Worm (Caenorhabditis elegans): ENCODE measurements around the gene F02D10.2.
A peak's percentile ranks its signal among the peaks of the same experiment; 100 is the strongest.

Gene F02D10.2

DNA sequence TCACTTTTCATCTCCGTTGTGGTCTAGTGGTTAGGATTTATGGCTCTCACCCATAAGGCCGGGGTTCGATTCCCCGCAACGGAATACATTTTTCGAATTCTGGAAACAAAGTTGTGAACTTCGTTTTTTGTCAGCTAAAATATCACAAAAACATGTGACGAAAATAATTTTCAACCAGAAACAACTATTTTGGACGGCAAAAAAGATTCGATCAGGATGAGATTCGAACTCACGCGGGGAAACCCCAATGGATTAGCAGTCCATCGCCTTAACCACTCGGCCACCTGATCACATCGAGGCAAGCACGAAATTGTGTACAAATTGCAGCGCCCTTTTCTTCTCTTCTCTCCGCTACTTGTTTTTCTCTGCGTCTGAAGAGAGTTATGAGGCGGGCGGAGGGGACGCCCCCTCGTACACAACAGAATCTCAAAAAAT lies 15.0 kb downstream of the F02D10.2 start (continued):
- TF ChIP-seq ztf-7 (tag; optimal IDR thresholded peaks at IDR 0.05) = peak; percentile 43
- peak; percentile 73 to 81 for TF ChIP-seq daf-16 (GFP tag; optimal IDR thresholded peaks at IDR 0.05)
- peak; percentile 69 for TF ChIP-seq daf-16 (tag; optimal IDR thresholded peaks at IDR 0.05)
- peak; percentile 54 for TF ChIP-seq F10B5.3 (tag; optimal IDR thresholded peaks at IDR 0.05)
- TF ChIP-seq nhr-28 (tag; optimal IDR thresholded peaks at IDR 0.05) = peak; percentile 17
- 0 out of 2 replicates have a peak, but pooled peaks have one; percentile 38 for TF ChIP-seq zip-11 (GFP tag; IDR thresholded peaks at IDR 0.05)
- TF ChIP-seq ZK337.2 (GFP tag; IDR thresholded peaks at IDR 0.05) = peak; percentile 77; the same call in 1 of the 2 replicates
- TF ChIP-seq tra-1 (GFP tag; IDR thresholded peaks at IDR 0.05) = peak; percentile 90
- TF ChIP-seq mep-1 (tag; optimal IDR thresholded peaks at IDR 0.05) = peak; percentile 84
- TF ChIP-seq lin-38 (GFP tag; IDR thresholded peaks at IDR 0.05) = peak; percentile 76
- TF ChIP-seq spr-1 (tag; optimal IDR thresholded peaks at IDR 0.05) = peak; percentile 73
- peak; percentile 78 for TF ChIP-seq lir-3 (tag; optimal IDR thresholded peaks at IDR 0.05)
- TF ChIP-seq dve-1 (tag; optimal IDR thresholded peaks at IDR 0.05; ENCODE audit: insufficient read depth) = peak; percentile 68
- TF ChIP-seq madf-5 (GFP tag; IDR thresholded peaks at IDR 0.05) = peak in 1 of 2 experiments; percentile 88; a peak in 2 of 4 replicates
- TF ChIP-seq nhr-111 (GFP tag; optimal IDR thresholded peaks at IDR 0.05) = peak; percentile 57
- peak; percentile 82 for TF ChIP-seq spr-3 (GFP tag; optimal IDR thresholded peaks at IDR 0.05)
- peak; percentile 93 for TF ChIP-seq daf-19 (GFP tag; conservative IDR thresholded peaks at IDR 0.05)
- peak; percentile 74; the same call in 1 of the 2 replicates for TF ChIP-seq nhr-41 (GFP tag; IDR thresholded peaks at IDR 0.05)
- peak; percentile 79 for TF ChIP-seq rbr-2 (tag; optimal IDR thresholded peaks at IDR 0.05)
- peak; percentile 82 for TF ChIP-seq nhr-102 (tag; optimal IDR thresholded peaks at IDR 0.05)
- TF ChIP-seq vab-7 (GFP tag; IDR thresholded peaks at IDR 0.05) = peak; percentile 77; the same call in 1 of the 2 replicates
- peak; percentile 51 for TF ChIP-seq zfp-2 (tag; optimal IDR thresholded peaks at IDR 0.05)
- TF ChIP-seq unc-130 (GFP tag; optimal IDR thresholded peaks at IDR 0.05) = peak; percentile 54

DNA sequence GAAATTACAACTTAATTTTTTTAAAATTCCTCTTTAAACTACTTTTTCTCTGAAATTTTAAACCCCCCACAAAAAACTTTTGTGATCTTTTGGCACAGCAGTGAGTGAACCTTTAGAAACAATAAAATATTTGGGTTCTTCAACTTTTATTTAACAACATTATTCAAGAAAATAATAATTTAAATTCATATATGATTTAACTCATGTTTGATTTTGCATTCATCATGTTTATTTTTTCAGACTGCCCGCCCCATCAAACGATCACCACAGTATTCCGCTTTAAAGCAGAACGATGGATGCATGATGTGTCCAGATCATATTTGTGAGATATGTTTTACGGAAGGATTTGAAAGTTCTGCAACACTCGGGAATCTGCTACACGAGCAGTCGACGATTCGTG lies 17.3 kb downstream of the F02D10.2 start, which contains the start of gene set-8:
Gene set-8 (plus strand): TSS at position 301 of the 400 bp plus-strand sequence.
- TF ChIP-seq hmg-1.1 (GFP tag; IDR thresholded peaks at IDR 0.05) (no peak), lin-38 (GFP tag; IDR thresholded peaks at IDR 0.05) (no peak), unc-62 (GFP tag; optimal IDR thresholded peaks at IDR 0.05 in 1 of 2) (no peak), unc-62 (tag; optimal IDR thresholded peaks at IDR 0.05) (no peak), mep-1 (tag; optimal IDR thresholded peaks at IDR 0.05) (no peak), nhr-6 (tag; optimal IDR thresholded peaks at IDR 0.05) (no peak), mdl-1 (tag; optimal IDR thresholded peaks at IDR 0.05) (no peak), D1046.2 (GFP tag; IDR thresholded peaks at IDR 0.05) (no peak), attf-4 (tag; optimal IDR thresholded peaks at IDR 0.05) (no peak), nhr-76 (tag; optimal IDR thresholded peaks at IDR 0.05) (no peak), zip-2 (tag; optimal IDR thresholded peaks at IDR 0.05) (no peak), set-16 (GFP tag; IDR thresholded peaks at IDR 0.05) (no peak), arid-1 (GFP tag; conservative IDR thresholded peaks at IDR 0.05) (no peak), tag-97 (GFP tag; IDR thresholded peaks at IDR 0.05) (no peak), gei-8 (GFP tag; optimal IDR thresholded peaks at IDR 0.05) (no peak), duxl-1 (tag; optimal IDR thresholded peaks at IDR 0.05; ENCODE audit: poor library complexity) (no peak), nhr-41 (GFP tag; IDR thresholded peaks at IDR 0.05) (no peak), ztf-11 (tag; optimal IDR thresholded peaks at IDR 0.05) (no peak), ceh-28 (tag; optimal IDR thresholded peaks at IDR 0.05) (no peak)

DNA sequence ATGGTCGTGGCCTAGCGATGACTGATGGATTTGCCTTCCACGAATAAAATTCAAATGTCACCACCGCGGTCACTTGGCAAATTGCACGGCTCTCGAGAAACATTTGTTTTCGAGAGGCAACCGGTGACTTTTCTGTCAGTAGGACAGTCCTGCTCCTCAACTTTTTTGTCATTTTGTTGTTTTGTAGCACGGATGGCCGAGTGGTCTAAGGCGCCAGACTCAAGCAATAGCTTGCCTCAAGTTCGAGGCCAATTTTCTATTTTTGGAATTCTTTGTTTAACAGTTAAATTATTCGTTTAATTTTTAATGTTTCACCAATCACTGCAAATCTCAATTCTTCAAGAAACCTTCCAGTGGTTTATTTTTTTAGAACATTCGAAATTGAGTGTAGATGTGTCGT lies 19.4 kb downstream of the F02D10.2 start:
- TF ChIP-seq lin-38 (GFP tag; IDR thresholded peaks at IDR 0.05) (peak; percentile 41; the same call in 1 of the 2 replicates), pqm-1 (tag; optimal IDR thresholded peaks at IDR 0.05) (no peak), vab-7 (GFP tag; IDR thresholded peaks at IDR 0.05) (no peak), pha-4 (GFP tag; IDR thresholded peaks at IDR 0.05) (no peak; the same call in 1 of the 2 replicates), pha-4 (tag; optimal IDR thresholded peaks at IDR 0.05) (no peak), fos-1 (tag; optimal IDR thresholded peaks at IDR 0.05) (no peak), zfp-2 (tag; optimal IDR thresholded peaks at IDR 0.05) (no peak), hlh-30 (tag; optimal IDR thresholded peaks at IDR 0.05; ENCODE audit: insufficient read depth) (no peak), nhr-237 (tag; optimal IDR thresholded peaks at IDR 0.05) (no peak), lir-3 (tag; optimal IDR thresholded peaks at IDR 0.05) (no peak), ceh-20 (GFP tag; IDR thresholded peaks at IDR 0.05) (no peak), daf-16 (GFP tag; optimal IDR thresholded peaks at IDR 0.05) (no peak), daf-16 (tag; optimal IDR thresholded peaks at IDR 0.05) (peak; percentile 35), ztf-11 (tag; optimal IDR thresholded peaks at IDR 0.05) (no peak), arid-1 (GFP tag; conservative IDR thresholded peaks at IDR 0.05) (no peak), nhr-41 (GFP tag; IDR thresholded peaks at IDR 0.05) (no peak), lim-7 (GFP tag; IDR thresholded peaks at IDR 0.05) (peak; percentile 65), unc-130 (GFP tag; optimal IDR thresholded peaks at IDR 0.05) (no peak), R02D3.7 (tag; optimal IDR thresholded peaks at IDR 0.05) (no peak), attf-4 (tag; optimal IDR thresholded peaks at IDR 0.05) (no peak), ceh-62 (tag; optimal IDR thresholded peaks at IDR 0.05) (no peak)

All from whole organism, L4 larva.